Worm (Caenorhabditis elegans) whole organism, early embryonic: ENCODE measurements around the gene rpl-32.

Experiments
- B0310.2 ChIP-seq: sonication (generic microtip); optimal IDR thresholded peaks from 2 replicates; lab custom pipeline; 2016; ENCODE audit warnings: mild to moderate bottlenecking, missing genetic modification characterization, missing compliant biosample characterization
- F13C5.2 ChIP-seq: sonication (generic microtip); optimal IDR thresholded peaks from 2 replicates; lab custom pipeline; 2017; ENCODE audit warnings: mild to moderate bottlenecking, missing genetic modification characterization, inconsistent platforms, missing compliant biosample characterization
- aly-1 ChIP-seq: sonication (generic microtip); optimal IDR thresholded peaks from 2 replicates; lab custom pipeline; 2016; ENCODE audit warnings: missing genetic modification characterization, missing compliant biosample characterization
- ama-1 ChIP-seq: fragments of 150-350 bp; optimal IDR thresholded peaks from 2 replicates; lab custom pipeline; 2014
- ceh-13 ChIP-seq: fragments of 200-800 bp; sonication (Bioruptor generic); optimal IDR thresholded peaks from 2 replicates; lab custom pipeline; 2018; ENCODE audit warnings: mild to moderate bottlenecking, missing genetic modification characterization, missing compliant biosample characterization
- ceh-36 ChIP-seq: sonication (generic microtip); optimal IDR thresholded peaks from 2 replicates; lab custom pipeline; 2016; ENCODE audit warnings: missing genetic modification characterization, inconsistent platforms, missing compliant biosample characterization
- ets-7 ChIP-seq: sonication (generic microtip); optimal IDR thresholded peaks from 2 replicates; lab custom pipeline; 2016; ENCODE audit warnings: missing genotype, missing genetic modification characterization, missing compliant biosample characterization
- flt-1 ChIP-seq: fragments of 200-800 bp; sonication (Bioruptor generic); IDR thresholded peaks from 2 replicates; pipeline ENCODE4 v1.3.6; 2022; ENCODE audit warnings: missing genetic modification characterization, missing compliant biosample characterization
- hmbx-1 ChIP-seq: sonication (generic microtip); optimal IDR thresholded peaks from 2 replicates; lab custom pipeline; 2016; ENCODE audit warnings: mild to moderate bottlenecking, missing genetic modification characterization, missing compliant biosample characterization
- hmg-4 ChIP-seq: fragments of 200-800 bp; sonication (Bioruptor generic); optimal IDR thresholded peaks from 2 replicates; lab custom pipeline; 2018; ENCODE audit warnings: mild to moderate bottlenecking, missing genetic modification characterization, missing compliant biosample characterization
- hnd-1 ChIP-seq: sonication (generic microtip); optimal IDR thresholded peaks from 2 replicates; lab custom pipeline; 2016; ENCODE audit warnings: missing genetic modification characterization, missing compliant biosample characterization
- pes-1 ChIP-seq: fragments of 200-800 bp; sonication (Bioruptor generic); IDR thresholded peaks from 2 replicates; pipeline ENCODE4 v1.3.6; 2022; ENCODE audit warnings: missing genetic modification reagents, missing genetic modification characterization, missing compliant biosample characterization
- scrt-1 ChIP-seq: fragments of 200-800 bp; sonication (Bioruptor generic); IDR thresholded peaks from 2 replicates; pipeline ENCODE4 v1.3.6; 2022; ENCODE audit warnings: missing genetic modification characterization, missing compliant biosample characterization
- sea-1 ChIP-seq: fragments of 200-800 bp; sonication (Bioruptor generic); conservative IDR thresholded peaks from 2 replicates; pipeline ENCODE4 v1.3.6; 2022; ENCODE audit warnings: missing genetic modification characterization, missing compliant biosample characterization
- tbx-11 ChIP-seq: fragments of 200-800 bp; sonication (Bioruptor generic); IDR thresholded peaks from 2 replicates; pipeline ENCODE4 v1.3.6; 2022; ENCODE audit warnings: missing genetic modification characterization, missing compliant biosample characterization
- tbx-37 ChIP-seq: fragments of 200-800 bp; sonication (Bioruptor generic); conservative IDR thresholded peaks from 2 replicates; pipeline ENCODE4 v1.3.6; 2022; ENCODE audit warnings: missing genetic modification reagents, missing genetic modification characterization, missing compliant biosample characterization
- tra-4 ChIP-seq: sonication (generic microtip); optimal IDR thresholded peaks from 2 replicates; lab custom pipeline; 2017; ENCODE audit warnings: missing genetic modification characterization, missing compliant biosample characterization

The rpl-32 gene

DNA sequence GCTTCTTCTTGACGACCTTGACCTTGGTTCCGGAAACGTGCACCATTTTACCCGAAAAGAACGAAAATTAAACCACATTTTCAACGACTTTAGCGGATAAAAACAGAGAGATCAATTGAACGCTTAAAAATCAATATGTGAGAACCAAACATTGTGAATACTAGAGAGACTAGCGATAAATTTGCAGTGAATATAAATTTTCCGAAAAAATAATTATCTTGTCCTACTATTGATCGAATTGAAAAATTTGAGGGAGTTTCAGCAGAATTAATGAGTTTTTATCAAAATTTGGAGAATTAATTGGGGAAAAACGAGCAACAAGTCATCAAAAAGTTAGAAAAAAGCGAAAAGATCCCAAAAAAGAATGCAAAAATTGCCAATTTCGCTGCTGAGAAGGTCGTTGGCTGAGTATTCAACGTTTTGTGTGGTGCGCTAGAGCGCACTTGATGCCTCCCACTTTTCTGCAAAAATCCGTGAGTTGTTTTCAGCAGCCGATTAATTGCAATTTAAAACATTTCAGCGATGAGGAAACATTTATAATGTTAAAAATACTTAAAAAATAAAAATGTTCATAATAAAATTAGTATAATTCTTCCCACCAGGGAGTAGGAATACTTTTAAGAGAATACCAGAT lies at the start of gene rpl-32:
TSS of gene rpl-32 (minus strand) at position 51 of the 634 bp plus-strand sequence.
- TF ChIP-seq F13C5.2 (tag; lab: Kevin White, UChicago) (peak; percentile 65), hmg-4 (GFP tag; lab: Kevin White, UChicago) (peak; percentile 51), hnd-1 (tag; lab: Kevin White, UChicago) (no peak)

DNA sequence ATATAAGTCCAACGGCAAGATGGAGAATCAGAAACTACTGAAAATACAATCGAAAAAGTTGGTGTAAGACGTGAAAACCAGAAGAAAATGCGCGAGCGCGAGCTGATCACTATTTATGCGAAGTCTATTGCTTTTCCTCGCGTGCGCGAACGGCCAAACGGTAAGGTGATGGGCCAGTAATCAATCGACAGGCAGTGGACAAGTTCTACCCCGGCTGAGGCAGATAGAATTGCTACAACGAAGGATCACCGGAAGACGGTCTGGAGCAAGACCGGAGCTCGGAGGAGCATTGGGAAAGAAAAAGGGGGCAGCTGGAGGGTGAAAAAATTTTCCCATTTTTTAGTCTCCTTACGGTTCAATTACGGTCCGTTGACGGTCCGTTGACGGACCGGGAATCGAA lies 45.7 kb upstream of the rpl-32 start:
- peak; percentile 66 for TF ChIP-seq flt-1
- TF ChIP-seq sea-1 (GFP tag; lab: Robert Waterston, UW), result peak; percentile 66
- 0 out of 2 replicates have a peak, but pooled peaks have one; percentile 31 for TF ChIP-seq tbx-37 (GFP tag; lab: Robert Waterston, UW)
- TF ChIP-seq scrt-1, result peak; percentile 79
- peak; percentile 76 for TF ChIP-seq pes-1 (GFP tag; lab: Robert Waterston, UW)
- peak; percentile 71 for TF ChIP-seq tbx-11 (GFP tag; lab: Robert Waterston, UW)

DNA sequence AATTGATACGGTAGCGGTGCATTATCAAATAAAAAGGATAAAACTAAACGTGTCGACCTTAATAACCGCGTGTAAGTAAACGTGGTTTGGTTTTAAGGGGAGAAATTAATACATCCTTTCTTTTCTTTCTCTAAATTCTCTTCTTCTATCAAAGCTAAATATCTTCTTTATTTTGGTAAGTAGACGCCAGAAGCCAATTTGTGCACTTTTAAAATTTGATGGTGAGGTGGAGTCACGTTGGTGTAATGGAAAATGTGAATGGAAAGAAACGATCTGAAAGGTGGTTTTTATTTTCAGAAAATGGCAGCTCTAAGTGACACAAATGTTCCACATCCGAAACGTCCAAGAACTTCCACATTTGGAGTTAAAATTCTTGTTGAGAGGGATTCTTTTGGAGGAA lies 43.9 kb upstream of the rpl-32 start, which contains the start of gene T24H10.5:
TSS of gene T24H10.5 (plus strand) at position 301 of the 400 bp plus-strand sequence.
- TF ChIP-seq flt-1 (no peak), ama-1 (lab: Kevin White, UChicago) (no peak), tbx-11 (GFP tag; lab: Robert Waterston, UW) (no peak), ets-7 (no peak)

DNA sequence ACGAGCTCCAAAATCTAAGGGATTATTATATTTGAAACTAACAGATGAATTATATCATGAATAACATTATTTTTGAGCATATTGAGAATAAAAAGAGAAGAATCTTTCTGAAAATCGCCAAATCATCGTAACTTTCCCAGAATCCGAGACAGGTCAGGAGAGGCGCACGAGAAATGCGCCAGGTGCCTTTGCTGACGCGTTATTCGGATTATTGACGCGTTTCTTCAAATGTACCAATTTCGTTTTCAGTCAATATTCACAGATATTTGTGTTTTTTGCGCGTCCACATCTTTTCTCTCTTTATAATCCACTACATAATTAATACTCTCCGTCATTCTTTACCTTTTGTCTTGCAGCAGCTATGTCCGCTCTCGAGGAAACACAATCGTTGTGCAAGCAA lies 42.1 kb upstream of the rpl-32 start, which contains the start of gene T24H10.1:
TSS of gene T24H10.1 (plus strand) at position 355 of the 400 bp plus-strand sequence.
- no peak for TF ChIP-seq pes-1 (GFP tag; lab: Robert Waterston, UW)
- peak; percentile 33 for TF ChIP-seq ceh-36 (tag; lab: Kevin White, UChicago)
- TF ChIP-seq F13C5.2 (tag; lab: Kevin White, UChicago), result peak; percentile 57

DNA sequence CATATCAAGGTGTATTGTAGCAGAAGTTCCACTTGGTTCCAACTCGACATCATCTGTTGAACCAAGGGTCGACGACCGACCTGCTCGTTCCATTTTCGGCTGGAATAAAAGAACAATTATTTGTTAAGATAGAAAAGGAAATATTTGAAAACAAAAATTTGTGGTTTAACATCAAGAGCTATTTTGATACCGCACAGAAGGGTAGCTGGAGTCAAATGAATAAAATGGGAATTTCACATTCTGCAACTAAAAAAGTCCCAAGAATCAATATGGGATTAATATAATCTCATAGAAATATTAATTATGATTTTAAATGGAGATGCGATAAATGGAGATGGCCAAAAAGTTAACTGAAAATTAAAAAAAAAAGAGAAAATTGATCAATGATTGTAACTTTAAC lies 41.6 kb upstream of the rpl-32 start, which contains the start of gene clh-5:
TSS of gene clh-5 (minus strand) at position 101 of the 400 bp plus-strand sequence.
- no peak for TF ChIP-seq tra-4 (tag; lab: Kevin White, UChicago)
- TF ChIP-seq ceh-36 (tag; lab: Kevin White, UChicago), result no peak

DNA sequence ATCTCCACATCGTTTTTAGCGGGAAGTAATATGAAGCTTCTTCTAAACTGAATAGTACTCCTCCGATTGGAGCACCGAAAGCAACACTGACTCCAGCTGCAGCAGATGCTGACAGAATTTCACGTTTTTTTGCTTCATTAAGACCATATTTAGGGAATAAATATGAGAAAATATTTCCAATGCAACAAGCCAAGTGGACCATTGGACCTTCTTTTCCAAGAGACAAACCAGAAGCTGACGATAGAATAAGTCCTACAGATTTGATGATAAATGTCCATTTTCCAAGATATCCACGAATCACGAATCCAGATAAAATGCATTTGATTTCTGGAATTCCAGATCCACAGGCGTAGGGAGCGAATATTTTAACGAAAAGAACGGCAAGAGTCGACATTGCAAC lies 40.4 kb upstream of the rpl-32 start:
- TF ChIP-seq tbx-11 (GFP tag; lab: Robert Waterston, UW) (no peak), ceh-36 (tag; lab: Kevin White, UChicago) (no peak), pes-1 (GFP tag; lab: Robert Waterston, UW) (no peak), ceh-13 (GFP tag; lab: Kevin White, UChicago) (no peak), hnd-1 (tag; lab: Kevin White, UChicago) (no peak), hmbx-1 (tag; lab: Kevin White, UChicago) (no peak), B0310.2 (tag; lab: Kevin White, UChicago) (no peak)

DNA sequence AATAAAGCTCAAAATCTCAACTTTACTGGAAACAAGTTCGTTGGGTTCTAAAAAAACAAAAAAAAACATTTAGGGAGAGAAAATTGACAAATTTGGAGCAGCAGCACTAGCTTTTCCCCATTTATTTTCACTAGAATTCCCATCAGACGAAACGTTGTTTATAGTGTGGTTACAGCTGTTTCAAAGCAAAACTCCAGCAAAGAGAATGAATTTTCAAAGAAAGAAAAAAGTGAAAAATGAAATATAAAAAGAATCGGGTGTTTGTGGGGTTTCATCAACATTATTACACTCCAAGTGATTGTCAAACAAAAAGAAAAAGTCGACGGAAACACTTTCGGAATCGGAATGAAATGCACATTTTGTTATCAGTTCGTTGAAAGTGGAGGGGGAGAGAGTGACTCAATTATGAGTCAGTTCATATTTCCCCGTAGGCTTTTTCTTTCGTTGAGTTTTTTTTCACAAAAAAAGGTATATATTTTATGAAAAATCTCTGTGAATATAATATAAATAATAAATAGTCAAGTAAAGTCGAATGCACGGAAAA lies 37.4 kb upstream of the rpl-32 start:
- TF ChIP-seq hnd-1 (tag; lab: Kevin White, UChicago), result no peak
- no peak for TF ChIP-seq ama-1 (lab: Kevin White, UChicago)

DNA sequence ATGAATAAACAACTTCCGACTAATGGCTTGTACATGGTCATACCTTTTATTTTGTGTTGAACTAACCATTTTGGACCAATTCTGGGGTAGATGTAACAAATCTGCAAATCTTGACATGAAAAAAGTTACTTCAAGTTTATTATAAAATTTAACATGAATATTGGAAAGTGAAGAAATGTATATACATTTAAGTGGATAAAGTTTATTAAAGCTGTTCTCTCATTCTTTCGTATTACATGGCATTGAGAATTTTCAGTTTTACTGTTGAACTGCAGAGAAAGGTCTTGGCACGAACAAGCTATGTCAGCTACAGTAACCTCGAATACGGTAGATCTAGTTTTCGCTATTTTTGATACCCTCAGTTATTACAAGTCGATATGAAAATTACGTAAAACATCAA lies 36.7 kb upstream of the rpl-32 start, which contains the start of gene C07H4.1:
TSS of gene C07H4.1 (minus strand) at position 101 of the 400 bp plus-strand sequence.
- TF ChIP-seq aly-1, result no peak
- no peak for TF ChIP-seq pes-1 (GFP tag; lab: Robert Waterston, UW)
- TF ChIP-seq B0310.2 (tag; lab: Kevin White, UChicago), result no peak
- TF ChIP-seq flt-1, result no peak
- TF ChIP-seq tbx-11 (GFP tag; lab: Robert Waterston, UW), result no peak
- no peak for TF ChIP-seq ama-1 (lab: Kevin White, UChicago)
- TF ChIP-seq ets-7, result no peak
- TF ChIP-seq ceh-13 (GFP tag; lab: Kevin White, UChicago), result no peak
- no peak for TF ChIP-seq tra-4 (tag; lab: Kevin White, UChicago)
- no peak for TF ChIP-seq F13C5.2 (tag; lab: Kevin White, UChicago)
- TF ChIP-seq ceh-36 (tag; lab: Kevin White, UChicago), result no peak
- TF ChIP-seq sea-1 (GFP tag; lab: Robert Waterston, UW), result no peak
- TF ChIP-seq hnd-1 (tag; lab: Kevin White, UChicago), result no peak
- TF ChIP-seq hmg-4 (GFP tag; lab: Kevin White, UChicago), result no peak

DNA sequence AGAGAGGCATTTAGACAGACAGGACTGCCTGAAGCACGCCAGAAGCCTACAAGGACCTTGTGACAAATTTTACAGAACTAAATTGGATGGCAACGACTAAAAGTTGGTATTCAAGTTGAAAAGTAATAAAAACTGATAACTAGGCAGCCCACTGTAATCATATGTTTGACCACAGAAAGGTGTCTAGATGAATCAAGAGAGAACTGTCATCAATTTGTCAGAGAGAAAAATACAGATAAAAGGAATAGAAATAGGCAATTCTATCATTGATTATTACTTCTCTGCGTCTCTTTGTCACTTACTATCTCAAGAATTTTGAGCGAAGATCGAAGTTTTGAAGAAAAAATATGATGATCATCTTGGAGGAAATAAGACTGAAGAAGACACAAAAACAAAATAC lies 36.0 kb upstream of the rpl-32 start:
- TF ChIP-seq ama-1 (lab: Kevin White, UChicago), result no peak
